Worm (Caenorhabditis elegans): ENCODE measurements around the gene nspg-9.

The nspg-9 gene

ce11 chrIV:14483427-14483826 is 26.7 kb downstream of the nspg-9 start:
- no peak for TF ChIP-seq hlh-8 (tag; optimal IDR thresholded peaks at IDR 0.05)
- TF ChIP-seq gmeb-2 (tag; optimal IDR thresholded peaks at IDR 0.05) = no peak
- no peak for TF ChIP-seq unc-42 (tag; optimal IDR thresholded peaks at IDR 0.05)
- TF ChIP-seq pros-1 (tag; optimal IDR thresholded peaks at IDR 0.05) = no peak
- TF ChIP-seq ttx-3 (tag; optimal IDR thresholded peaks at IDR 0.05) = no peak
- TF ChIP-seq unc-86 (tag; optimal IDR thresholded peaks at IDR 0.05) = no peak
- no peak for TF ChIP-seq ceh-30 (tag; optimal IDR thresholded peaks at IDR 0.05)
- TF ChIP-seq madf-2 (tag; optimal IDR thresholded peaks at IDR 0.05) = no peak
- TF ChIP-seq pax-1 (tag; optimal IDR thresholded peaks at IDR 0.05) = no peak
- TF ChIP-seq ets-4 (tag; optimal IDR thresholded peaks at IDR 0.05) = no peak
- TF ChIP-seq ahr-1 (tag; optimal IDR thresholded peaks at IDR 0.05) = no peak
- no peak for TF ChIP-seq ceh-14 (tag; optimal IDR thresholded peaks at IDR 0.05)
- TF ChIP-seq npax-4 (tag; optimal IDR thresholded peaks at IDR 0.05) = no peak
- no peak for TF ChIP-seq unc-3 (GFP tag; conservative IDR thresholded peaks at IDR 0.05)
- no peak for TF ChIP-seq unc-3 (tag; optimal IDR thresholded peaks at IDR 0.05)
- no peak for TF ChIP-seq F13H6.1 (tag; optimal IDR thresholded peaks at IDR 0.05)
- no peak for TF ChIP-seq ceh-34 (tag; optimal IDR thresholded peaks at IDR 0.05)
- TF ChIP-seq ceh-48 (tag; optimal IDR thresholded peaks at IDR 0.05) = no peak
- TF ChIP-seq sox-2 (GFP tag; IDR thresholded peaks at IDR 0.05) = no peak

DNA sequence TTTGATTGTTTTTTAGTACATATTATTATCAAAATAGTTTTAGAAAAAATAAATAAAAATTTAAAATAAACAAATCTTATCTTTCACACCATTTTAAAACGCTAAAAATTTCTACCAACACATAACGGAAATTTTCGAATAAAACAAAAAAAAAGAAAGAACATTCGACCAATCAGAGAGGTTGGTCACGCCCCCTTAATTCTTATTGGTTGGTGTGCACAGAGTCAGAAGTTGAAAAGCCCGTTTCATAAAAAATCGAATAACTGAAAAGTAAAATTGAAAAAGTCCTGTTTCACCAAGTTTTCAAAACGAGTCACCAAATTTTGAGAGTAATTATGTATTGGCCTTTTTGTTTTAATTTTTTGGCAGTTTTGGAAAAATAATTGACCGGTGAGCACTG is 34.4 kb downstream of the nspg-9 start:
- TF ChIP-seq dmd-4 (tag; optimal IDR thresholded peaks at IDR 0.05; ENCODE audit: borderline replicate concordance) (no peak), nfya-1 (tag; optimal IDR thresholded peaks at IDR 0.05) (peak; percentile 77), mec-3 (tag; optimal IDR thresholded peaks at IDR 0.05; ENCODE audit: borderline replicate concordance) (no peak), ceh-22 (tag; optimal IDR thresholded peaks at IDR 0.05) (no peak), C38D4.7 (GFP tag; optimal IDR thresholded peaks at IDR 0.05) (no peak), C08G9.2 (tag; optimal IDR thresholded peaks at IDR 0.05) (no peak), elt-2 (tag; optimal IDR thresholded peaks at IDR 0.05) (no peak)

DNA sequence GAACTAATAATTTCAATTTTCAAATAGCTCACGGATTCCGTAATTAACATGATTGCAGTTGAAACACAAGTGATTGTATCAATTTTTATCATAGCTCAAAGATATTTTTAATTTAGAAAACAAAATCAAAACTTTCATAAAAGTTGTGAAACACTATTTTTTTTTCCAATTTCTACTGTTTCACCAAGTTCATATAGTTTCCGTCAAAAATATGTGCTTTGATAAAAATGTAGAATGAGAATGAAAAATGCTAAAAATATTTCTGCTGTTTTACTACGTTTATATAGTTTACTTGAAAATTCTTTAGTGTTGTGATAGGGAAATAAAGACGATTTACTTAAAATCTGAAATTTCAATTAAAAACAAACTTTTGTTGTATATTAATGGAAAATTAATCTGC is 38.8 kb downstream of the nspg-9 start:
- TF ChIP-seq ets-4 (tag; optimal IDR thresholded peaks at IDR 0.05) (no peak), K09A11.1 (tag; optimal IDR thresholded peaks at IDR 0.05; ENCODE audit: insufficient read depth) (no peak), fkh-6 (tag; optimal IDR thresholded peaks at IDR 0.05) (no peak), unc-3 (GFP tag; conservative IDR thresholded peaks at IDR 0.05) (no peak), unc-3 (tag; optimal IDR thresholded peaks at IDR 0.05) (no peak), nhr-11 (tag; optimal IDR thresholded peaks at IDR 0.05) (no peak), hlh-30 (tag; optimal IDR thresholded peaks at IDR 0.05; ENCODE audit: insufficient read depth) (no peak), rnt-1 (tag; optimal IDR thresholded peaks at IDR 0.05) (no peak), pat-9 (tag; optimal IDR thresholded peaks at IDR 0.05) (no peak), pros-1 (tag; optimal IDR thresholded peaks at IDR 0.05) (no peak), fax-1 (tag; optimal IDR thresholded peaks at IDR 0.05) (no peak), che-1 (tag; optimal IDR thresholded peaks at IDR 0.05) (no peak), lin-11 (tag; optimal IDR thresholded peaks at IDR 0.05) (no peak), ceh-9 (tag; optimal IDR thresholded peaks at IDR 0.05) (no peak), tbx-7 (tag; optimal IDR thresholded peaks at IDR 0.05) (no peak), sdc-2 (tag; optimal IDR thresholded peaks at IDR 0.05) (no peak), unc-86 (tag; optimal IDR thresholded peaks at IDR 0.05) (no peak), sox-2 (GFP tag; IDR thresholded peaks at IDR 0.05) (no peak), ceh-31 (tag; optimal IDR thresholded peaks at IDR 0.05) (no peak), Y22D7AL.16 (tag; optimal IDR thresholded peaks at IDR 0.05) (no peak)

Data from whole organism, late embryonic.